Fruit fly (Drosophila melanogaster) whole organism, embryonic: ENCODE measurements around the gene Trf.

ENCODE experiments used
- B-H1 ChIP-seq: fragments of 200-800 bp; sonication (Bioruptor generic); IDR thresholded peaks from 3 replicates; pipeline ENCODE4 v1.3.6; 2022; ENCODE audit warnings: missing biosample characterization, missing genetic modification characterization
- CG11085 ChIP-seq: fragments of 200-800 bp; sonication (Bioruptor generic); IDR thresholded peaks from 2 replicates; pipeline ENCODE4 v1.3.6; 2022; ENCODE audit warnings: missing biosample characterization, missing genetic modification characterization
- CG11456 ChIP-seq: fragments of 200-800 bp; sonication (Bioruptor generic); IDR thresholded peaks from 3 replicates; pipeline ENCODE4 v1.3.6; 2022; ENCODE audit warnings: missing biosample characterization, missing genetic modification characterization
- CG13894 ChIP-seq: fragments of 200-800 bp; sonication (Bioruptor generic); optimal IDR thresholded peaks from 3 replicates; lab custom pipeline; 2018; ENCODE audit warnings: missing biosample characterization, mild to moderate bottlenecking, missing genetic modification characterization, moderate library complexity
- CG14965 ChIP-seq: fragments of 200-800 bp; sonication (Bioruptor generic); optimal IDR thresholded peaks from 2 replicates; lab custom pipeline; 2016; ENCODE audit warnings: missing biosample characterization, missing genetic modification characterization, borderline replicate concordance
- CG15011 ChIP-seq: fragments of 200-800 bp; sonication (Bioruptor generic); optimal IDR thresholded peaks from 3 replicates; lab custom pipeline; 2018; ENCODE audit warnings: missing biosample characterization, mild to moderate bottlenecking, missing genetic modification characterization
- CG1529 ChIP-seq: fragments of 200-800 bp; sonication (Bioruptor generic); optimal IDR thresholded peaks from 3 replicates; lab custom pipeline; 2018; ENCODE audit warnings: missing biosample characterization, missing genetic modification characterization
- CG17361 ChIP-seq: fragments of 200-800 bp; sonication (Bioruptor generic); IDR thresholded peaks from 3 replicates; pipeline ENCODE4 v1.3.6; 2022; ENCODE audit warnings: missing biosample characterization, missing genetic modification characterization
- CG18476 ChIP-seq: fragments of 200-800 bp; sonication (Bioruptor generic); optimal IDR thresholded peaks from 2 replicates; lab custom pipeline; 2016; ENCODE audit warnings: missing biosample characterization, mild to moderate bottlenecking, missing genetic modification characterization
- CG2120 ChIP-seq: fragments of 200-800 bp; sonication (Bioruptor generic); optimal IDR thresholded peaks from 3 replicates; lab custom pipeline; 2016; ENCODE audit warnings: missing biosample characterization, missing genetic modification characterization
- CG2889 ChIP-seq: fragments of 200-800 bp; sonication (Bioruptor generic); IDR thresholded peaks from 3 replicates; pipeline ENCODE4 v1.3.6; 2022; ENCODE audit warnings: missing biosample characterization, missing genetic modification characterization
- CG30020 ChIP-seq: fragments of 200-800 bp; optimal IDR thresholded peaks from 2 replicates; lab custom pipeline; 2019; ENCODE audit warnings: missing biosample characterization, mild to moderate bottlenecking, missing genetic modification characterization, moderate library complexity
- CG32532 ChIP-seq: fragments of 200-800 bp; sonication (Bioruptor generic); IDR thresholded peaks from 2 replicates; pipeline ENCODE4 v1.3.6; 2022; ENCODE audit warnings: missing biosample characterization, missing genetic modification characterization
- CG5953 ChIP-seq: fragments of 200-800 bp; sonication (Bioruptor generic); IDR thresholded peaks from 2 replicates; pipeline ENCODE4 v1.3.6; 2022; ENCODE audit warnings: missing biosample characterization, missing genetic modification characterization
- CG6683 ChIP-seq: fragments of 200-800 bp; sonication (Bioruptor generic); optimal IDR thresholded peaks from 2 replicates; lab custom pipeline; 2017; ENCODE audit warnings: missing biosample characterization, mild to moderate bottlenecking, missing genetic modification characterization, missing genetic modification reagents
- CG9727 ChIP-seq: fragments of 200-800 bp; sonication (Bioruptor generic); optimal IDR thresholded peaks from 3 replicates; lab custom pipeline; 2017; ENCODE audit warnings: missing biosample characterization, mild to moderate bottlenecking, missing genetic modification characterization
- CG9932 ChIP-seq: fragments of 200-800 bp; sonication (Bioruptor generic); IDR thresholded peaks from 2 replicates; pipeline ENCODE4 v1.3.6; 2022; ENCODE audit warnings: missing biosample characterization, missing genetic modification characterization
- D19A ChIP-seq: fragments of 200-800 bp; optimal IDR thresholded peaks from 3 replicates; lab custom pipeline; 2019; ENCODE audit warnings: missing biosample characterization, mild to moderate bottlenecking, missing genetic modification characterization, moderate library complexity
- HHEX ChIP-seq: fragments of 200-800 bp; sonication (Bioruptor generic); optimal IDR thresholded peaks from 3 replicates; lab custom pipeline; 2017; ENCODE audit warnings: missing biosample characterization, mild to moderate bottlenecking, missing genetic modification characterization, missing genetic modification reagents
- Hmr ChIP-seq: fragments of 200-800 bp; sonication (Bioruptor generic); optimal IDR thresholded peaks from 3 replicates; lab custom pipeline; 2017; ENCODE audit warnings: mild to moderate bottlenecking, missing biosample characterization, missing genetic modification reagents, missing genetic modification characterization
- Hr3 ChIP-seq: fragments of 200-800 bp; sonication (Bioruptor generic); optimal IDR thresholded peaks from 3 replicates; lab custom pipeline; 2016; ENCODE audit warnings: missing biosample characterization, missing genetic modification characterization
- Hr78 ChIP-seq, 2 experiments: fragments of 200-800 bp in 1 of 2; fragments of >200 bp in 1 of 2; sonication (Bioruptor generic) in 1 of 2; optimal IDR thresholded peaks; 2 replicates each; lab custom pipeline; 2017 to 2019; ENCODE audit warnings: missing biosample characterization in 2 of 2, missing genetic modification characterization in 2 of 2, mild to moderate bottlenecking in 1 of 2, moderate library complexity in 1 of 2
- Myb ChIP-seq: fragments of 200-800 bp; sonication (Bioruptor generic); optimal IDR thresholded peaks from 2 replicates; lab custom pipeline; 2016; ENCODE audit warnings: missing biosample characterization, missing genetic modification characterization
- Neu2 ChIP-seq: fragments of 200-800 bp; sonication (Bioruptor generic); optimal IDR thresholded peaks from 3 replicates; lab custom pipeline; 2016; ENCODE audit warnings: missing biosample characterization, missing genetic modification characterization, borderline replicate concordance
- Oaz ChIP-seq: fragments of 200-800 bp; sonication (Bioruptor generic); IDR thresholded peaks from 2 replicates; pipeline ENCODE4 v1.3.6; 2022; ENCODE audit warnings: missing biosample characterization, missing genetic modification characterization
- Poxn ChIP-seq: fragments of 200-800 bp; sonication (Bioruptor generic); IDR thresholded peaks from 2 replicates; pipeline ENCODE4 v1.3.6; 2022; ENCODE audit warnings: missing biosample characterization, missing genetic modification characterization
- Stat92E ChIP-seq, 3 experiments: fragments of >200 bp in 2 of 3; fragments of 200-800 bp in 1 of 3; sonication (Bioruptor generic) in 1 of 3; optimal IDR thresholded peaks; 2 replicates each; lab custom pipeline; 2017 to 2019; ENCODE audit warnings: missing biosample characterization in 3 of 3, missing genetic modification characterization in 3 of 3, mild to moderate bottlenecking in 1 of 3, moderate library complexity in 1 of 3
- ab ChIP-seq: fragments of 200-800 bp; sonication (Bioruptor generic); optimal IDR thresholded peaks from 2 replicates; lab custom pipeline; 2016; ENCODE audit warnings: missing biosample characterization, missing genetic modification characterization
- abd-A ChIP-seq: fragments of 200-800 bp; sonication (Bioruptor generic); optimal IDR thresholded peaks from 3 replicates; lab custom pipeline; 2019; ENCODE audit warnings: missing biosample characterization, mild to moderate bottlenecking, missing genetic modification characterization, moderate library complexity
- bbx ChIP-seq: fragments of 200-800 bp; sonication (Bioruptor generic); IDR thresholded peaks from 2 replicates; pipeline ENCODE4 v1.3.6; 2022; ENCODE audit warnings: missing biosample characterization, missing genetic modification characterization; ENCODE audit not compliant: partially characterized antibody
- bcd ChIP-seq: fragments of 200-800 bp; sonication (Bioruptor generic); optimal IDR thresholded peaks from 2 replicates; lab custom pipeline; 2017; ENCODE audit warnings: missing biosample characterization, mild to moderate bottlenecking, missing genetic modification characterization
- bowl ChIP-seq: fragments of 200-800 bp; sonication (Bioruptor generic); IDR thresholded peaks from 2 replicates; pipeline ENCODE4 v1.3.6; 2022; ENCODE audit warnings: missing biosample characterization, missing genetic modification characterization
- cg ChIP-seq: fragments of 200-800 bp; sonication (Bioruptor generic); optimal IDR thresholded peaks from 3 replicates; lab custom pipeline; 2019; ENCODE audit warnings: missing biosample characterization, mild to moderate bottlenecking, missing genetic modification characterization, moderate library complexity
- chinmo ChIP-seq: fragments of 200-800 bp; sonication (Bioruptor generic); IDR thresholded peaks from 4 replicates; pipeline ENCODE4 v1.3.6; 2022; ENCODE audit warnings: missing biosample characterization, missing genetic modification characterization; ENCODE audit not compliant: partially characterized antibody
- crc ChIP-seq: fragments of 200-800 bp; sonication (Bioruptor generic); optimal IDR thresholded peaks from 2 replicates; lab custom pipeline; 2016; ENCODE audit warnings: missing biosample characterization, missing genetic modification characterization
- crol ChIP-seq: fragments of 200-800 bp; sonication (Bioruptor generic); IDR thresholded peaks from 2 replicates; pipeline ENCODE4 v1.3.6; 2022; ENCODE audit warnings: missing biosample characterization, missing genetic modification characterization
- ems ChIP-seq: fragments of 200-800 bp; sonication (Bioruptor generic); optimal IDR thresholded peaks from 3 replicates; lab custom pipeline; 2016; ENCODE audit warnings: missing biosample characterization, missing genetic modification characterization
- gcm ChIP-seq: fragments of 200-800 bp; sonication (Bioruptor generic); optimal IDR thresholded peaks from 2 replicates; lab custom pipeline; 2019; ENCODE audit warnings: missing biosample characterization, mild to moderate bottlenecking, missing genetic modification characterization, moderate library complexity
- jigr1 ChIP-seq: fragments of 200-800 bp; sonication (Bioruptor generic); IDR thresholded peaks from 3 replicates; pipeline ENCODE4 v1.3.6; 2022; ENCODE audit warnings: missing biosample characterization, missing genetic modification characterization
- klu ChIP-seq: fragments of 200-800 bp; sonication (Bioruptor generic); IDR thresholded peaks from 2 replicates; pipeline ENCODE4 v1.3.6; 2022; ENCODE audit warnings: missing biosample characterization, missing genetic modification characterization
- luna ChIP-seq: fragments of 200-800 bp; sonication (Bioruptor generic); optimal IDR thresholded peaks from 2 replicates; lab custom pipeline; 2016; ENCODE audit warnings: missing biosample characterization, missing genetic modification characterization
- mld ChIP-seq: fragments of 200-800 bp; sonication (Bioruptor generic); IDR thresholded peaks from 3 replicates; pipeline ENCODE4 v1.3.6; 2022; ENCODE audit warnings: missing biosample characterization, missing genetic modification characterization; ENCODE audit not compliant: partially characterized antibody
- peb ChIP-seq: fragments of 200-800 bp; sonication (Bioruptor generic); IDR thresholded peaks from 2 replicates; pipeline ENCODE4 v1.3.6; 2022; ENCODE audit warnings: missing biosample characterization, missing genetic modification characterization
- pho ChIP-seq: fragments of 200-800 bp; sonication (Bioruptor generic); optimal IDR thresholded peaks from 2 replicates; lab custom pipeline; 2016; ENCODE audit warnings: missing biosample characterization, missing genetic modification characterization
- pita ChIP-seq: fragments of 200-800 bp; sonication (Bioruptor generic); optimal IDR thresholded peaks from 2 replicates; lab custom pipeline; 2017; ENCODE audit warnings: missing biosample characterization, mild to moderate bottlenecking, missing genetic modification characterization
- psq ChIP-seq: fragments of 200-800 bp; sonication (Bioruptor generic); optimal IDR thresholded peaks from 2 replicates; lab custom pipeline; 2017; ENCODE audit warnings: missing biosample characterization, missing genetic modification characterization
- sens ChIP-seq: fragments of 200-800 bp; sonication (Bioruptor generic); peaks from one replicate; lab custom pipeline; 2016; ENCODE audit warnings: missing biosample characterization, missing genetic modification characterization
- ssp ChIP-seq: fragments of 200-800 bp; sonication (Bioruptor generic); IDR thresholded peaks from 2 replicates; pipeline ENCODE4 v1.3.6; 2022; ENCODE audit warnings: missing biosample characterization, missing genetic modification characterization
- stc ChIP-seq: fragments of 200-800 bp; sonication (Bioruptor generic); IDR thresholded peaks from 2 replicates; pipeline ENCODE4 v1.3.6; 2022; ENCODE audit warnings: missing biosample characterization, missing genetic modification characterization
- tgo ChIP-seq: fragments of 200-800 bp; sonication (Bioruptor generic); IDR thresholded peaks from 3 replicates; pipeline ENCODE4 v1.3.6; 2022; ENCODE audit warnings: missing biosample characterization, missing genetic modification characterization

Trf gene

dm6 chr2L:8085466-8086164 lies 12.9 kb downstream of the Trf start (continued):
- TF ChIP-seq CG11456 (GFP tag; lab: Robert Waterston, UW) (no peak), CG9727 (no peak), pho (GFP tag; lab: Kevin White, UChicago) (no peak), ab (GFP tag; lab: Kevin White, UChicago) (no peak), klu (no peak), CG14965 (GFP tag; lab: Kevin White, UChicago) (no peak), Poxn (no peak), Hmr (GFP tag; lab: Kevin White, UChicago) (no peak), cg (GFP tag; lab: Kevin White, UChicago) (peak; percentile 54), abd-A (tag; lab: Kevin White, UChicago) (peak; percentile 46), psq (no peak), Hr78 (GFP tag; optimal IDR thresholded peaks at IDR 0.05; lab: Kevin White, UChicago) (no peak), CG1529 (GFP tag; lab: Kevin White, UChicago) (no peak), crc (GFP tag; lab: Kevin White, UChicago) (no peak), stc (GFP tag; lab: Robert Waterston, UW) (no peak), CG13894 (tag; lab: Kevin White, UChicago) (peak; percentile 9), CG11085 (GFP tag; lab: Robert Waterston, UW) (no peak), Oaz (GFP tag; lab: Robert Waterston, UW) (no peak), CG9932 (0 out of 2 replicates have a peak, but pooled peaks have one; percentile 10), chinmo (0 out of 4 replicates have a peak, but pooled peaks have one; percentile 60), bbx (no peak), pita (GFP tag; lab: Kevin White, UChicago) (no peak), CG6683 (GFP tag; lab: Kevin White, UChicago) (no peak), HHEX (GFP tag; lab: Kevin White, UChicago) (no peak), jigr1 (no peak), D19A (no peak), CG18476 (GFP tag; lab: Kevin White, UChicago) (no peak), Myb (GFP tag; lab: Kevin White, UChicago) (no peak), ssp (GFP tag; lab: Robert Waterston, UW) (no peak), Hr3 (no peak), CG30020 (tag; lab: Kevin White, UChicago) (no peak), B-H1 (GFP tag; lab: Robert Waterston, UW) (no peak), CG2889 (GFP tag; lab: Robert Waterston, UW) (no peak), crol (GFP tag; lab: Robert Waterston, UW) (peak; percentile 83), CG5953 (GFP tag; lab: Robert Waterston, UW) (no peak), Neu2 (GFP tag; lab: Kevin White, UChicago) (no peak), CG17361 (0 out of 3 replicates have a peak, but pooled peaks have one; percentile 4), sens (no peak), CG32532 (GFP tag; lab: Robert Waterston, UW) (no peak), bowl (GFP tag; lab: Robert Waterston, UW) (no peak), Stat92E (GFP tag; optimal IDR thresholded peaks at IDR 0.05; lab: Kevin White, UChicago) (no peak), CG2120 (GFP tag; lab: Kevin White, UChicago) (no peak), gcm (GFP tag; lab: Kevin White, UChicago) (peak; percentile 5), tgo (GFP tag; lab: Robert Waterston, UW) (no peak), mld (no peak), peb (GFP tag; lab: Robert Waterston, UW) (no peak), luna (GFP tag; lab: Kevin White, UChicago) (no peak), bcd (no peak), ems (GFP tag; lab: Kevin White, UChicago) (no peak), CG15011 (GFP tag; lab: Kevin White, UChicago) (no peak)
